Worm (Caenorhabditis elegans): ENCODE measurements around the gene C42D4.19.

ce11 chrIV:7219398-7220087 lies 44.1 kb downstream of the C42D4.19 start, which contains the start of the genes glb-23 and R13A1.1:
- TF ChIP-seq nhr-237 (tag; optimal IDR thresholded peaks at IDR 0.05), result no peak
- TF ChIP-seq efl-1 (optimal IDR thresholded peaks at IDR 0.05), result no peak
- no peak for TF ChIP-seq efl-1 (GFP tag; optimal IDR thresholded peaks at IDR 0.05 in 1 of 2)
- TF ChIP-seq grh-1 (GFP tag; IDR thresholded peaks at IDR 0.05), result no peak
- no peak for TF ChIP-seq sup-37 (GFP tag; optimal IDR thresholded peaks at IDR 0.05)
- TF ChIP-seq pqm-1 (tag; optimal IDR thresholded peaks at IDR 0.05), result no peak
- no peak for TF ChIP-seq nhr-19 (GFP tag; conservative IDR thresholded peaks at IDR 0.05)
- TF ChIP-seq unc-62 (GFP tag; optimal IDR thresholded peaks at IDR 0.05), result no peak
- TF ChIP-seq nhr-11 (tag; optimal IDR thresholded peaks at IDR 0.05), result no peak
- no peak for TF ChIP-seq elt-2 (tag; optimal IDR thresholded peaks at IDR 0.05)
- TF ChIP-seq zag-1 (tag; optimal IDR thresholded peaks at IDR 0.05), result no peak
- no peak for TF ChIP-seq C16A3.4 (tag; optimal IDR thresholded peaks at IDR 0.05)
